Fruit fly (Drosophila melanogaster): ENCODE data around the gene pod1.

dm6 chrX:6820703-6821102 is 17.2 kb downstream of the pod1 start, which contains the start of the genes Nf-YC and xit:
- TF ChIP-seq fru (GFP tag; optimal IDR thresholded peaks at IDR 0.05) (no peak), Dif (GFP tag; optimal IDR thresholded peaks at IDR 0.05; ENCODE audit: partially characterized antibody) (no peak), usp (GFP tag; optimal IDR thresholded peaks at IDR 0.05) (no peak), OdsH (GFP tag; optimal IDR thresholded peaks at IDR 0.05) (no peak), foxo (GFP tag; optimal IDR thresholded peaks at IDR 0.05) (no peak), h (GFP tag; optimal IDR thresholded peaks at IDR 0.05) (no peak), CG32264 (GFP tag; optimal IDR thresholded peaks at IDR 0.05) (no peak)

Data from whole organism, wandering third instar larva.